Fruit fly (Drosophila melanogaster) whole organism, embryonic: ENCODE data around the gene CG10492.

Experiments used
- Adf1 ChIP-seq: fragments of 200-800 bp; sonication (Bioruptor generic); IDR thresholded peaks from 2 replicates; pipeline ENCODE4 v1.3.6; 2022; ENCODE audit warnings: missing biosample characterization, missing genetic modification characterization
- Bdp1 ChIP-seq: fragments of 200-800 bp; sonication (Bioruptor generic); optimal IDR thresholded peaks from 3 replicates; lab custom pipeline; 2016; ENCODE audit warnings: missing biosample characterization, missing genetic modification characterization
- CG10274 ChIP-seq: fragments of 200-800 bp; sonication (Bioruptor generic); optimal IDR thresholded peaks from 3 replicates; lab custom pipeline; 2017; ENCODE audit warnings: missing biosample characterization, mild to moderate bottlenecking, missing genetic modification characterization
- CG11504 ChIP-seq: fragments of 200-800 bp; sonication (Bioruptor generic); optimal IDR thresholded peaks from 3 replicates; lab custom pipeline; 2019; ENCODE audit warnings: missing biosample characterization, mild to moderate bottlenecking, missing genetic modification characterization, moderate library complexity
- CG11696 ChIP-seq: fragments of 200-800 bp; sonication (Bioruptor generic); IDR thresholded peaks from 2 replicates; pipeline ENCODE4 v1.3.6; 2022; ENCODE audit warnings: missing biosample characterization, missing genetic modification characterization
- CG14860 ChIP-seq: fragments of 200-800 bp; sonication (Bioruptor generic); IDR thresholded peaks from 3 replicates; pipeline ENCODE4 v1.3.6; 2022; ENCODE audit warnings: missing biosample characterization, missing genetic modification characterization; ENCODE audit not compliant: partially characterized antibody
- CG15011 ChIP-seq: fragments of 200-800 bp; sonication (Bioruptor generic); optimal IDR thresholded peaks from 3 replicates; lab custom pipeline; 2018; ENCODE audit warnings: missing biosample characterization, mild to moderate bottlenecking, missing genetic modification characterization
- CG15073 ChIP-seq: fragments of 200-800 bp; sonication (Bioruptor generic); optimal IDR thresholded peaks from 2 replicates; lab custom pipeline; 2016; ENCODE audit warnings: missing biosample characterization, missing genetic modification characterization
- CG15479 ChIP-seq: fragments of 200-800 bp; sonication (Bioruptor generic); optimal IDR thresholded peaks from 3 replicates; lab custom pipeline; 2019; ENCODE audit warnings: missing biosample characterization, mild to moderate bottlenecking, missing genetic modification characterization, moderate library complexity
- CG2129 ChIP-seq: fragments of 200-800 bp; sonication (Bioruptor generic); IDR thresholded peaks from 2 replicates; pipeline ENCODE4 v1.3.6; 2022; ENCODE audit warnings: missing biosample characterization, missing genetic modification characterization; ENCODE audit not compliant: partially characterized antibody
- CG2199 ChIP-seq: fragments of 200-800 bp; sonication (Bioruptor generic); IDR thresholded peaks from 3 replicates; pipeline ENCODE4 v1.3.6; 2022; ENCODE audit warnings: missing biosample characterization, missing genetic modification characterization
- CG30020 ChIP-seq: fragments of 200-800 bp; optimal IDR thresholded peaks from 2 replicates; lab custom pipeline; 2019; ENCODE audit warnings: missing biosample characterization, mild to moderate bottlenecking, missing genetic modification characterization, moderate library complexity
- CG33557 ChIP-seq: fragments of 200-800 bp; sonication (Bioruptor generic); optimal IDR thresholded peaks from 2 replicates; lab custom pipeline; 2019; ENCODE audit warnings: missing biosample characterization, mild to moderate bottlenecking, missing genetic modification characterization, moderate library complexity
- CG34376 ChIP-seq: fragments of 200-800 bp; sonication (Bioruptor generic); optimal IDR thresholded peaks from 2 replicates; lab custom pipeline; 2018; ENCODE audit warnings: missing biosample characterization, mild to moderate bottlenecking, missing genetic modification characterization
- CG3726 ChIP-seq: fragments of 200-800 bp; sonication (Bioruptor generic); IDR thresholded peaks from 3 replicates; pipeline ENCODE4, ENCODE4 v1.3.6; 2022; ENCODE audit warnings: missing biosample characterization, missing genetic modification characterization
- CG3847 ChIP-seq: fragments of 200-800 bp; sonication (Bioruptor generic); IDR thresholded peaks from 2 replicates; pipeline ENCODE4 v1.3.6; 2022; ENCODE audit warnings: missing biosample characterization, missing genetic modification characterization
- CG6689 ChIP-seq: fragments of 200-800 bp; sonication (Bioruptor generic); IDR thresholded peaks from 2 replicates; pipeline ENCODE4 v1.3.6; 2022; ENCODE audit warnings: missing biosample characterization, missing genetic modification characterization
- CG6765 ChIP-seq: fragments of 200-800 bp; sonication (Bioruptor generic); optimal IDR thresholded peaks from 3 replicates; lab custom pipeline; 2017; ENCODE audit warnings: missing biosample characterization, mild to moderate bottlenecking, missing genetic modification characterization
- CG7745 ChIP-seq: fragments of 200-800 bp; sonication (Bioruptor generic); optimal IDR thresholded peaks from 2 replicates; lab custom pipeline; 2018; ENCODE audit warnings: missing biosample characterization, mild to moderate bottlenecking, missing genetic modification characterization, moderate library complexity
- CG7963 ChIP-seq: fragments of 200-800 bp; sonication (Bioruptor generic); IDR thresholded peaks from 3 replicates; pipeline ENCODE4 v1.3.6; 2022; ENCODE audit warnings: missing biosample characterization, missing genetic modification characterization; ENCODE audit not compliant: partially characterized antibody
- D19B ChIP-seq: fragments of 200-800 bp; sonication (Bioruptor generic); optimal IDR thresholded peaks from 2 replicates; lab custom pipeline; 2017; ENCODE audit warnings: missing biosample characterization, mild to moderate bottlenecking, missing genetic modification characterization
- Dbx ChIP-seq: fragments of 200-800 bp; sonication (Bioruptor generic); IDR thresholded peaks from 3 replicates; pipeline ENCODE4 v1.3.6; 2022; ENCODE audit warnings: missing biosample characterization, missing genetic modification characterization
- Dp ChIP-seq: fragments of 200-800 bp; sonication (Bioruptor generic); optimal IDR thresholded peaks from 2 replicates; lab custom pipeline; 2018; ENCODE audit warnings: missing biosample characterization, mild to moderate bottlenecking, missing genetic modification characterization, moderate library complexity
- Elba2 ChIP-seq: fragments of 200-800 bp; sonication (Bioruptor generic); optimal IDR thresholded peaks from 3 replicates; lab custom pipeline; 2016; ENCODE audit warnings: missing biosample characterization, missing genetic modification characterization
- GATAe ChIP-seq: fragments of 200-800 bp; sonication (Bioruptor generic); conservative IDR thresholded peaks from 2 replicates; pipeline ENCODE4 v1.3.6; 2022; ENCODE audit warnings: missing biosample characterization, missing genetic modification characterization
- HLH4C ChIP-seq: fragments of 200-800 bp; sonication (Bioruptor generic); IDR thresholded peaks from 3 replicates; pipeline ENCODE4 v1.3.6; 2022; ENCODE audit warnings: missing biosample characterization, missing genetic modification characterization; ENCODE audit not compliant: partially characterized antibody
- HLHmδ ChIP-seq: fragments of 200-800 bp; sonication (Bioruptor generic); optimal IDR thresholded peaks from 2 replicates; lab custom pipeline; 2018; ENCODE audit warnings: missing biosample characterization, mild to moderate bottlenecking, missing genetic modification characterization, moderate library complexity
- MBD-R2 ChIP-seq: fragments of 200-800 bp; sonication (Bioruptor generic); IDR thresholded peaks from 2 replicates; pipeline ENCODE4 v1.3.6; 2022; ENCODE audit warnings: missing biosample characterization, missing genetic modification characterization
- MESR4 ChIP-seq: fragments of 200-800 bp; sonication (Bioruptor generic); optimal IDR thresholded peaks from 2 replicates; lab custom pipeline; 2018; ENCODE audit warnings: missing biosample characterization, mild to moderate bottlenecking, missing genetic modification characterization, moderate library complexity
- Myb ChIP-seq: fragments of 200-800 bp; sonication (Bioruptor generic); optimal IDR thresholded peaks from 2 replicates; lab custom pipeline; 2016; ENCODE audit warnings: missing biosample characterization, missing genetic modification characterization
- NFAT ChIP-seq: fragments of 200-800 bp; sonication (Bioruptor generic); IDR thresholded peaks from 2 replicates; pipeline ENCODE4 v1.3.6; 2022; ENCODE audit warnings: missing biosample characterization, missing genetic modification characterization
- Nf-YC ChIP-seq: fragments of 200-800 bp; optimal IDR thresholded peaks from 3 replicates; lab custom pipeline; 2019; ENCODE audit warnings: missing biosample characterization, mild to moderate bottlenecking, missing genetic modification characterization, moderate library complexity
- Rx ChIP-seq: fragments of 200-800 bp; sonication (Bioruptor generic); IDR thresholded peaks from 2 replicates; pipeline ENCODE4 v1.3.6; 2022; ENCODE audit warnings: missing biosample characterization, missing genetic modification characterization
- Sox100B ChIP-seq: fragments of 200-800 bp; sonication (Bioruptor generic); optimal IDR thresholded peaks from 3 replicates; lab custom pipeline; 2018; ENCODE audit warnings: missing biosample characterization, mild to moderate bottlenecking, missing genetic modification characterization
- Ssrp ChIP-seq: fragments of 200-800 bp; sonication (Bioruptor generic); optimal IDR thresholded peaks from 2 replicates; lab custom pipeline; 2018; ENCODE audit warnings: missing biosample characterization, mild to moderate bottlenecking, missing genetic modification characterization, moderate library complexity
- amos ChIP-seq: fragments of 200-800 bp; sonication (Bioruptor generic); IDR thresholded peaks from 2 replicates; pipeline ENCODE4 v1.3.6; 2022; ENCODE audit warnings: missing biosample characterization, missing genetic modification characterization; ENCODE audit not compliant: partially characterized antibody
- dysf ChIP-seq: fragments of 200-800 bp; sonication (Bioruptor generic); IDR thresholded peaks from 3 replicates; pipeline ENCODE4 v1.3.6; 2022; ENCODE audit warnings: missing biosample characterization, missing genetic modification characterization
- en ChIP-seq: fragments of 200-800 bp; sonication (Bioruptor generic); optimal IDR thresholded peaks from 2 replicates; lab custom pipeline; 2016; ENCODE audit warnings: missing biosample characterization, missing genetic modification characterization
- fu2 ChIP-seq: fragments of 200-800 bp; sonication (Bioruptor generic); optimal IDR thresholded peaks from 2 replicates; lab custom pipeline; 2016; ENCODE audit warnings: missing biosample characterization, missing genetic modification characterization
- grn ChIP-seq: fragments of 200-800 bp; sonication (Bioruptor generic); optimal IDR thresholded peaks from 3 replicates; lab custom pipeline; 2017; ENCODE audit warnings: missing biosample characterization, missing genetic modification characterization
- jumu ChIP-seq: fragments of 200-800 bp; sonication (Bioruptor generic); optimal IDR thresholded peaks from 3 replicates; lab custom pipeline; 2016; ENCODE audit warnings: missing biosample characterization, missing genetic modification characterization
- ken ChIP-seq: fragments of 200-800 bp; sonication (Bioruptor generic); IDR thresholded peaks from 3 replicates; pipeline ENCODE4 v1.3.6; 2022; ENCODE audit warnings: missing biosample characterization, missing genetic modification characterization
- lmd ChIP-seq: fragments of 200-800 bp; sonication (Bioruptor generic); IDR thresholded peaks from 2 replicates; pipeline ENCODE4 v1.3.6; 2022; ENCODE audit warnings: missing biosample characterization, missing genetic modification characterization
- mam ChIP-seq: fragments of 200-800 bp; sonication (Bioruptor generic); optimal IDR thresholded peaks from 3 replicates; lab custom pipeline; 2016; ENCODE audit warnings: missing biosample characterization, missing genetic modification characterization
- nmo ChIP-seq: fragments of 200-800 bp; sonication (Bioruptor generic); optimal IDR thresholded peaks from 2 replicates; lab custom pipeline; 2018; ENCODE audit warnings: missing biosample characterization, mild to moderate bottlenecking, missing genetic modification characterization, moderate library complexity
- schlank ChIP-seq: fragments of 200-800 bp; sonication (Bioruptor generic); optimal IDR thresholded peaks from 2 replicates; lab custom pipeline; 2018; ENCODE audit warnings: missing biosample characterization, mild to moderate bottlenecking, missing genetic modification characterization
- shn ChIP-seq: fragments of 200-800 bp; sonication (Bioruptor generic); optimal IDR thresholded peaks from 3 replicates; lab custom pipeline; 2016; ENCODE audit warnings: missing biosample characterization, missing genetic modification characterization
- stwl ChIP-seq: fragments of 200-800 bp; sonication (Bioruptor generic); optimal IDR thresholded peaks from 3 replicates; lab custom pipeline; 2018; ENCODE audit warnings: missing biosample characterization, mild to moderate bottlenecking, missing genetic modification characterization, moderate library complexity
- tll ChIP-seq, 2 experiments: fragments of 200-800 bp in 1 of 2; fragments of >200 bp in 1 of 2; sonication (Bioruptor generic) in 1 of 2; optimal IDR thresholded peaks; 2 replicates each; lab custom pipeline; 2017 to 2019; ENCODE audit warnings: missing biosample characterization in 2 of 2, missing genetic modification characterization in 2 of 2, mild to moderate bottlenecking in 1 of 2, moderate library complexity in 1 of 2
- zfh2 ChIP-seq: fragments of 200-800 bp; sonication (Bioruptor generic); optimal IDR thresholded peaks from 2 replicates; lab custom pipeline; 2016; ENCODE audit warnings: missing biosample characterization, missing genetic modification characterization

The CG10492 gene

dm6 chr2L:19069548-19070145 lies 15.8 kb downstream of the CG10492 start, which contains the start of gene CG10702 (continued):
- TF ChIP-seq nmo, result no peak
- TF ChIP-seq Sox100B, result no peak
- TF ChIP-seq ken (GFP tag; lab: Robert Waterston, UW), result peak; percentile 55; the same call in 1 of the 3 replicates
- TF ChIP-seq CG2199 (GFP tag; lab: Robert Waterston, UW), result 0 out of 3 replicates have a peak, but pooled peaks have one; percentile 20
- TF ChIP-seq CG3726 (GFP tag; lab: Robert Waterston, UW), result no peak
- TF ChIP-seq GATAe (GFP tag; lab: Robert Waterston, UW), result no peak
- no peak for TF ChIP-seq CG7963 (GFP tag; lab: Robert Waterston, UW)
- 0 out of 2 replicates have a peak, but pooled peaks have one; percentile 13 for TF ChIP-seq NFAT
- TF ChIP-seq schlank (tag; lab: Kevin White, UChicago), result no peak
- TF ChIP-seq jumu, result no peak
- TF ChIP-seq Elba2 (GFP tag; lab: Kevin White, UChicago), result no peak
- no peak for TF ChIP-seq D19B (GFP tag; lab: Kevin White, UChicago)
- peak; percentile 27; the same call in 1 of the 2 replicates for TF ChIP-seq CG6689 (GFP tag; lab: Robert Waterston, UW)
- peak; percentile 39 for TF ChIP-seq mam
- TF ChIP-seq shn (GFP tag; lab: Kevin White, UChicago), result no peak
- TF ChIP-seq HLHmδ (GFP tag; lab: Kevin White, UChicago), result no peak
- no peak for TF ChIP-seq CG10274
- peak; percentile 28 for TF ChIP-seq Ssrp (tag; lab: Kevin White, UChicago)
- TF ChIP-seq grn (GFP tag; lab: Kevin White, UChicago), result no peak
- TF ChIP-seq stwl (tag; lab: Kevin White, UChicago), result no peak
- no peak for TF ChIP-seq CG30020
- TF ChIP-seq fu2 (GFP tag; lab: Kevin White, UChicago), result no peak
- TF ChIP-seq CG33557 (GFP tag; lab: Kevin White, UChicago), result no peak
- no peak for TF ChIP-seq en (GFP tag; lab: Kevin White, UChicago)
- peak; percentile 28 for TF ChIP-seq lmd (GFP tag; lab: Robert Waterston, UW)
- no peak for TF ChIP-seq Bdp1 (GFP tag; lab: Kevin White, UChicago)
- TF ChIP-seq CG15479 (GFP tag; lab: Kevin White, UChicago), result no peak
- no peak for TF ChIP-seq MESR4 (GFP tag; lab: Kevin White, UChicago)
- peak; percentile 18; the same call in 1 of the 3 replicates for TF ChIP-seq dysf (GFP tag; lab: Robert Waterston, UW)
- TF ChIP-seq Nf-YC (tag; lab: Kevin White, UChicago), result no peak
- TF ChIP-seq CG7745, result no peak
- no peak for TF ChIP-seq Dp
- TF ChIP-seq Dbx (GFP tag; lab: Robert Waterston, UW), result 0 out of 3 replicates have a peak, but pooled peaks have one; percentile 18
- TF ChIP-seq CG2129 (GFP tag; lab: Robert Waterston, UW), result no peak
- no peak for TF ChIP-seq CG34376 (GFP tag; lab: Kevin White, UChicago)
- TF ChIP-seq MBD-R2, result no peak
- no peak for TF ChIP-seq CG6765
- TF ChIP-seq CG15011 (GFP tag; lab: Kevin White, UChicago), result no peak
- TF ChIP-seq CG15073 (GFP tag; lab: Kevin White, UChicago), result no peak
- TF ChIP-seq Rx (GFP tag; lab: Robert Waterston, UW), result 0 out of 2 replicates have a peak, but pooled peaks have one; percentile 6
- TF ChIP-seq HLH4C (GFP tag; lab: Robert Waterston, UW), result no peak
- peak; percentile 17; the same call in 1 of the 2 replicates for TF ChIP-seq amos (GFP tag; lab: Robert Waterston, UW)
- TF ChIP-seq zfh2 (GFP tag; lab: Kevin White, UChicago), result peak; percentile 31
- TF ChIP-seq CG11504, result peak; percentile 42
- no peak for TF ChIP-seq Myb
- TF ChIP-seq CG3847 (GFP tag; lab: Robert Waterston, UW), result 0 out of 2 replicates have a peak, but pooled peaks have one; percentile 5
- no peak for TF ChIP-seq Adf1 (GFP tag; lab: Robert Waterston, UW)
- TF ChIP-seq CG11696 (GFP tag; lab: Robert Waterston, UW), result no peak
- no peak for TF ChIP-seq CG14860 (GFP tag; lab: Robert Waterston, UW)
- no peak for TF ChIP-seq tll (GFP tag; optimal IDR thresholded peaks at IDR 0.05; lab: Kevin White, UChicago)
